Fruit fly (Drosophila melanogaster) whole organism, embryonic: ENCODE measurements around the gene CG42397.
A peak's percentile ranks its signal among the peaks of the same experiment; 100 is the strongest.

ENCODE experiments used
- Antp ChIP-seq: fragments of 200-800 bp; sonication (Bioruptor generic); optimal IDR thresholded peaks from 3 replicates; lab custom pipeline; 2016; ENCODE audit warnings: missing biosample characterization, missing genetic modification characterization
- B-H2 ChIP-seq: fragments of 200-800 bp; sonication (Bioruptor generic); optimal IDR thresholded peaks from 2 replicates; lab custom pipeline; 2018; ENCODE audit warnings: missing biosample characterization, mild to moderate bottlenecking, missing genetic modification characterization
- BtbVII ChIP-seq: fragments of 200-800 bp; sonication (Bioruptor generic); optimal IDR thresholded peaks from 3 replicates; lab custom pipeline; 2017; ENCODE audit warnings: missing biosample characterization, mild to moderate bottlenecking, missing genetic modification characterization
- CG10267 ChIP-seq: fragments of 200-800 bp; sonication (Bioruptor generic); optimal IDR thresholded peaks from 2 replicates; lab custom pipeline; 2018; ENCODE audit warnings: missing biosample characterization, mild to moderate bottlenecking, missing genetic modification characterization, moderate library complexity
- CG10654 ChIP-seq: fragments of 200-800 bp; sonication (Bioruptor generic); optimal IDR thresholded peaks from 2 replicates; lab custom pipeline; 2016; ENCODE audit warnings: missing biosample characterization, missing genetic modification characterization
- CG11085 ChIP-seq: fragments of 200-800 bp; sonication (Bioruptor generic); IDR thresholded peaks from 2 replicates; pipeline ENCODE4 v1.3.6; 2022; ENCODE audit warnings: missing biosample characterization, missing genetic modification characterization
- CG13123 ChIP-seq: fragments of 200-800 bp; sonication (Bioruptor generic); optimal IDR thresholded peaks from 2 replicates; lab custom pipeline; 2016; ENCODE audit warnings: missing biosample characterization, missing genetic modification characterization
- CG13296 ChIP-seq: fragments of 200-800 bp; sonication (Bioruptor generic); optimal IDR thresholded peaks from 3 replicates; lab custom pipeline; 2018; ENCODE audit warnings: missing biosample characterization, mild to moderate bottlenecking, missing genetic modification characterization
- CG16815 ChIP-seq: fragments of 200-800 bp; sonication (Bioruptor generic); optimal IDR thresholded peaks from 3 replicates; lab custom pipeline; 2017; ENCODE audit warnings: missing biosample characterization, mild to moderate bottlenecking, missing genetic modification characterization
- CG17612 ChIP-seq: fragments of 200-800 bp; sonication (Bioruptor generic); IDR thresholded peaks from 2 replicates; pipeline ENCODE4 v1.3.6; 2022; ENCODE audit warnings: missing biosample characterization, missing genetic modification characterization
- CG18599 ChIP-seq: fragments of 200-800 bp; sonication (Bioruptor generic); optimal IDR thresholded peaks from 3 replicates; lab custom pipeline; 2017; ENCODE audit warnings: missing biosample characterization, missing genetic modification characterization, mild to moderate bottlenecking, moderate library complexity, missing genetic modification reagents
- CG18619 ChIP-seq: fragments of 200-800 bp; sonication (Bioruptor generic); optimal IDR thresholded peaks from 3 replicates; lab custom pipeline; 2017; ENCODE audit warnings: missing biosample characterization, mild to moderate bottlenecking, missing genetic modification characterization
- CG30403 ChIP-seq: fragments of 200-800 bp; sonication (Bioruptor generic); optimal IDR thresholded peaks from 3 replicates; lab custom pipeline; 2016; ENCODE audit warnings: missing biosample characterization, missing genetic modification characterization
- CG32767 ChIP-seq: fragments of 200-800 bp; sonication (Bioruptor generic); IDR thresholded peaks from 2 replicates; pipeline ENCODE4 v1.3.6; 2022; ENCODE audit warnings: missing biosample characterization, missing genetic modification characterization
- CG3281 ChIP-seq: fragments of 200-800 bp; sonication (Bioruptor generic); optimal IDR thresholded peaks from 3 replicates; lab custom pipeline; 2017; ENCODE audit warnings: missing biosample characterization, mild to moderate bottlenecking, missing genetic modification characterization
- CG3995 ChIP-seq: fragments of 200-800 bp; sonication (Bioruptor generic); optimal IDR thresholded peaks from 3 replicates; lab custom pipeline; 2016; ENCODE audit warnings: missing biosample characterization, missing genetic modification characterization
- CG4282 ChIP-seq: fragments of 200-800 bp; sonication (Bioruptor generic); optimal IDR thresholded peaks from 2 replicates; lab custom pipeline; 2016; ENCODE audit warnings: missing biosample characterization, missing genetic modification characterization
- CG4854 ChIP-seq: fragments of 200-800 bp; sonication (Bioruptor generic); optimal IDR thresholded peaks from 2 replicates; lab custom pipeline; 2016; ENCODE audit warnings: missing biosample characterization, missing genetic modification characterization, inconsistent platforms
- CG6272 ChIP-seq: fragments of 200-800 bp; sonication (Bioruptor generic); IDR thresholded peaks from 2 replicates; pipeline ENCODE4 v1.3.6; 2022; ENCODE audit warnings: missing biosample characterization, missing genetic modification characterization
- CG7987 ChIP-seq: fragments of 200-800 bp; sonication (Bioruptor generic); optimal IDR thresholded peaks from 2 replicates; lab custom pipeline; 2018; ENCODE audit warnings: missing biosample characterization, mild to moderate bottlenecking, missing genetic modification characterization, moderate library complexity
- CG8089 ChIP-seq: fragments of 200-800 bp; sonication (Bioruptor generic); optimal IDR thresholded peaks from 3 replicates; lab custom pipeline; 2016; ENCODE audit warnings: missing biosample characterization, missing genetic modification characterization
- Camta ChIP-seq: fragments of 200-800 bp; sonication (Bioruptor generic); optimal IDR thresholded peaks from 2 replicates; lab custom pipeline; 2016; ENCODE audit warnings: missing biosample characterization, missing genetic modification characterization
- Dad ChIP-seq: fragments of 200-800 bp; sonication (Bioruptor generic); optimal IDR thresholded peaks from 3 replicates; lab custom pipeline; 2016; ENCODE audit warnings: missing biosample characterization, missing genetic modification characterization
- Dbx ChIP-seq: fragments of 200-800 bp; sonication (Bioruptor generic); IDR thresholded peaks from 3 replicates; pipeline ENCODE4 v1.3.6; 2022; ENCODE audit warnings: missing biosample characterization, missing genetic modification characterization
- Deaf1 ChIP-seq: fragments of 200-800 bp; optimal IDR thresholded peaks from 3 replicates; lab custom pipeline; 2019; ENCODE audit warnings: missing biosample characterization, mild to moderate bottlenecking, missing genetic modification characterization, moderate library complexity
- Dip2 ChIP-seq: fragments of 200-800 bp; sonication (Bioruptor generic); IDR thresholded peaks from 2 replicates; pipeline ENCODE4 v1.3.6; 2022; ENCODE audit warnings: missing biosample characterization, missing genetic modification characterization
- Ets97D ChIP-seq: fragments of 200-800 bp; sonication (Bioruptor generic); optimal IDR thresholded peaks from 3 replicates; lab custom pipeline; 2016; ENCODE audit warnings: missing biosample characterization, missing genetic modification characterization
- HLHmδ ChIP-seq: fragments of 200-800 bp; sonication (Bioruptor generic); optimal IDR thresholded peaks from 2 replicates; lab custom pipeline; 2018; ENCODE audit warnings: missing biosample characterization, mild to moderate bottlenecking, missing genetic modification characterization, moderate library complexity
- Jarid2 ChIP-seq: fragments of 200-800 bp; sonication (Bioruptor generic); optimal IDR thresholded peaks from 3 replicates; lab custom pipeline; 2017; ENCODE audit warnings: mild to moderate bottlenecking, missing biosample characterization, missing genetic modification reagents, missing genetic modification characterization
- Oli ChIP-seq: fragments of 200-800 bp; sonication (Bioruptor generic); optimal IDR thresholded peaks from 2 replicates; lab custom pipeline; 2018; ENCODE audit warnings: missing biosample characterization, mild to moderate bottlenecking, missing genetic modification characterization, moderate library complexity
- Pdp1 ChIP-seq, 2 experiments: fragments of 200-800 bp; sonication (Bioruptor generic); optimal IDR thresholded peaks; 3 replicates each; lab custom pipeline; 2016; ENCODE audit warnings: missing biosample characterization in 2 of 2, missing genetic modification characterization in 2 of 2, mild to moderate bottlenecking in 1 of 2, moderate library complexity in 1 of 2
- Ptx1 ChIP-seq: fragments of 200-800 bp; sonication (Bioruptor generic); IDR thresholded peaks from 2 replicates; pipeline ENCODE4 v1.3.6; 2022; ENCODE audit warnings: missing biosample characterization, missing genetic modification characterization
- Side ChIP-seq: fragments of 200-800 bp; sonication (Bioruptor generic); optimal IDR thresholded peaks from 2 replicates; lab custom pipeline; 2016; ENCODE audit warnings: missing biosample characterization, missing genetic modification characterization
- Sox102F ChIP-seq: fragments of 200-800 bp; sonication (Bioruptor generic); optimal IDR thresholded peaks from 2 replicates; lab custom pipeline; 2018; ENCODE audit warnings: missing biosample characterization, mild to moderate bottlenecking, missing genetic modification characterization, moderate library complexity
- ab ChIP-seq: fragments of 200-800 bp; sonication (Bioruptor generic); optimal IDR thresholded peaks from 2 replicates; lab custom pipeline; 2016; ENCODE audit warnings: missing biosample characterization, missing genetic modification characterization
- ac ChIP-seq: fragments of 200-800 bp; sonication (Bioruptor generic); optimal IDR thresholded peaks from 3 replicates; lab custom pipeline; 2017; ENCODE audit warnings: missing biosample characterization, mild to moderate bottlenecking, missing genetic modification characterization
- al ChIP-seq: fragments of 200-800 bp; sonication (Bioruptor generic); IDR thresholded peaks from 2 replicates; pipeline ENCODE4 v1.3.6; 2022; ENCODE audit warnings: missing biosample characterization, missing genetic modification characterization
- bab2 ChIP-seq: fragments of 200-800 bp; sonication (Bioruptor generic); optimal IDR thresholded peaks from 2 replicates; lab custom pipeline; 2016; ENCODE audit warnings: missing biosample characterization, missing genetic modification characterization
- bigmax ChIP-seq: fragments of 200-800 bp; sonication (Bioruptor generic); optimal IDR thresholded peaks from 2 replicates; lab custom pipeline; 2018; ENCODE audit warnings: missing biosample characterization, mild to moderate bottlenecking, missing genetic modification characterization
- croc ChIP-seq: fragments of 200-800 bp; sonication (Bioruptor generic); conservative IDR thresholded peaks from 3 replicates; pipeline ENCODE4 v1.3.6; 2022; ENCODE audit warnings: missing biosample characterization, missing genetic modification characterization
- dm ChIP-seq: fragments of 200-800 bp; sonication (Bioruptor generic); optimal IDR thresholded peaks from 3 replicates; lab custom pipeline; 2016; ENCODE audit warnings: missing biosample characterization, missing genetic modification characterization
- dpn ChIP-seq, 2 experiments: fragments of 200-800 bp; sonication (Bioruptor generic); optimal IDR thresholded peaks; 3 replicates each; lab custom pipeline; 2016; ENCODE audit warnings: missing biosample characterization in 2 of 2, missing genetic modification characterization in 2 of 2
- ems ChIP-seq: fragments of 200-800 bp; sonication (Bioruptor generic); optimal IDR thresholded peaks from 3 replicates; lab custom pipeline; 2016; ENCODE audit warnings: missing biosample characterization, missing genetic modification characterization
- eve ChIP-seq, 2 experiments: fragments of >200 bp; optimal IDR thresholded peaks; 2 replicates each; lab custom pipeline; 2017; ENCODE audit warnings: missing biosample characterization in 2 of 2, missing genetic modification characterization in 2 of 2
- gcm2 ChIP-seq: fragments of 200-800 bp; sonication (Bioruptor generic); optimal IDR thresholded peaks from 2 replicates; lab custom pipeline; 2016; ENCODE audit warnings: missing biosample characterization, missing genetic modification characterization
- gem ChIP-seq: fragments of 200-800 bp; sonication (Bioruptor generic); optimal IDR thresholded peaks from 2 replicates; lab custom pipeline; 2019; ENCODE audit warnings: missing biosample characterization, mild to moderate bottlenecking, missing genetic modification characterization, moderate library complexity
- lbe ChIP-seq: fragments of 200-800 bp; sonication (Bioruptor generic); optimal IDR thresholded peaks from 2 replicates; lab custom pipeline; 2016; ENCODE audit warnings: missing biosample characterization, mild to moderate bottlenecking, missing genetic modification characterization
- luna ChIP-seq: fragments of 200-800 bp; sonication (Bioruptor generic); optimal IDR thresholded peaks from 2 replicates; lab custom pipeline; 2016; ENCODE audit warnings: missing biosample characterization, missing genetic modification characterization
- otp ChIP-seq: fragments of 200-800 bp; sonication (Bioruptor generic); IDR thresholded peaks from 3 replicates; pipeline ENCODE4, ENCODE4 v1.3.6; 2022; ENCODE audit warnings: missing biosample characterization, missing genetic modification characterization

Gene CG42397

DNA sequence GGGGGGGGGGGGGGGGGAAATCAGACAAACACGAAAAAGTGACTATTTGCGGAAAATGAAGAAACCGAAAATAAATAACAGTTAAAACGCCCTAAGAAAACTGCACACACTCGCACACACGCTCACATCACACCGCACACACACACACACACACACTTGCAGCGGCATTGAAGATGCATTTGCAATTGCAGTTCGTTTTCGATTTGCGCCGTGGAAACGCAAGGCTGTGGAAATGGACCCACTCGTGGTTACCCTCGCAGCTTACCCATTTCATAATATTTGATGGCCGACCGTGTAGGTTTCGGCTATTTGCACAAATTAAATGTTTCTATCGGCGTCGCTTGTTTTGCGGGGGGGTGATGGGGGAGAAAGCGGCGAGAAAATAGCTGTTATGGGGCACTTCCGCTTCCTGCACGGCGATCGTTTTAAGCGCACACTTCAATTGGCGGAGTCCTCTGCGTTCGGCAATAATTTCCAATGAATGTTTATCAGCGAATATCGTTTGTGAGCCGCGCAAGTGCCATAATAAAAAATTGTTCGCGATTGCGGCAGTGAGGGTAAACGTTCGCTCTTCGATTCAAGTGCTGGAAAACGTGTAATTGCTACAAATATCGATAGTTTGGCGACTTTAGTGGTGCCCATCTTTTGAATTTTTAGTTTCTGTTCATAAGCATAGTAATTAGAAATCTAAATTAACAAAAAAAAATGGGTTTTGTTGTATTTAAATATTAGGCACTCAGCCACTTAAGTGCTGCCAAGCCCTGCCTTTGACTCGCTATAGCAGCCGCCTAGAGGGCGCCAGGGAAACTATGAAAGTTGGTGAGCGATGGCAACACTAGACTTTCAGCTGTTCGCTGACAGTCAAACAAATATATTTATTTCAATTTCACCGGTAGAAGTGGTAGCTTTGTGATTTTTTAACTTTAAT is 29.0 kb upstream of the CG42397 start, which contains the start of the genes Pop2 and CG6928 (continued):
- TF ChIP-seq gcm2 (peak; percentile 2), Side (GFP tag; lab: Kevin White, UChicago) (peak; percentile 60), CG16815 (GFP tag; lab: Kevin White, UChicago) (peak; percentile 56), luna (peak; percentile 59), ems (GFP tag; lab: Kevin White, UChicago) (peak; percentile 79), Dad (peak; percentile 82), Oli (tag; lab: Kevin White, UChicago) (peak; percentile 44), bab2 (GFP tag; lab: Kevin White, UChicago) (peak; percentile 86), Deaf1 (tag; lab: Kevin White, UChicago) (peak; percentile 31), CG8089 (peak; percentile 58), CG4854 (GFP tag; lab: Kevin White, UChicago) (peak; percentile 74), CG3995 (GFP tag; lab: Kevin White, UChicago) (peak; percentile 10), ab (GFP tag; lab: Kevin White, UChicago) (peak; percentile 57), CG17612 (GFP tag; lab: Robert Waterston, UW) (no peak), CG18599 (GFP tag; lab: Kevin White, UChicago) (peak; percentile 39), eve (GFP tag; optimal IDR thresholded peaks at IDR 0.05; lab: Kevin White, UChicago) (no peak), Camta (peak; percentile 70), Dbx (GFP tag; lab: Robert Waterston, UW) (peak; percentile 86), CG18619 (peak; percentile 29), Dip2 (no peak), Ptx1 (peak; percentile 85), CG3281 (peak; percentile 52), gem (tag; lab: Kevin White, UChicago) (peak; percentile 70), Sox102F (peak; percentile 54), Antp (peak; percentile 86), Pdp1 (GFP tag; optimal IDR thresholded peaks at IDR 0.05; lab: Kevin White, UChicago) (peak; percentile 77 to 78), HLHmδ (GFP tag; lab: Kevin White, UChicago) (no peak), CG6272 (GFP tag; lab: Robert Waterston, UW) (peak; percentile 69), CG7987 (GFP tag; lab: Kevin White, UChicago) (no peak), B-H2 (GFP tag; lab: Kevin White, UChicago) (peak; percentile 55), CG13123 (GFP tag; lab: Kevin White, UChicago) (peak; percentile 63), CG4282 (GFP tag; lab: Kevin White, UChicago) (peak; percentile 89), otp (GFP tag; lab: Robert Waterston, UW) (no peak; the same call in 2 of the 3 replicates), Ets97D (GFP tag; lab: Kevin White, UChicago) (peak; percentile 92), bigmax (GFP tag; lab: Kevin White, UChicago) (no peak), Jarid2 (GFP tag; lab: Kevin White, UChicago) (peak; percentile 11), dpn (GFP tag; optimal IDR thresholded peaks at IDR 0.05; lab: Kevin White, UChicago) (peak; percentile 79 to 88), CG13296 (GFP tag; lab: Kevin White, UChicago) (no peak), al (GFP tag; lab: Robert Waterston, UW) (peak; percentile 56), CG32767 (GFP tag; lab: Robert Waterston, UW) (no peak; the same call in 1 of the 2 replicates), CG10654 (GFP tag; lab: Kevin White, UChicago) (peak; percentile 74), lbe (GFP tag; lab: Kevin White, UChicago) (peak; percentile 42), croc (GFP tag; lab: Robert Waterston, UW) (peak; percentile 49; the same call in 2 of the 3 replicates), BtbVII (GFP tag; lab: Kevin White, UChicago) (no peak), CG10267 (peak; percentile 98), CG11085 (peak; percentile 56; the same call in 1 of the 2 replicates), CG30403 (GFP tag; lab: Kevin White, UChicago) (peak; percentile 86), dm (GFP tag; lab: Kevin White, UChicago) (peak; percentile 78), ac (GFP tag; lab: Kevin White, UChicago) (peak; percentile 21)
